Fruit fly (Drosophila melanogaster) whole organism, prepupa: ENCODE data around the gene CG16756.
A peak's percentile ranks its signal among the peaks of the same experiment; 100 is the strongest.

ENCODE experiments used
- CG11762 ChIP-seq: fragments of 200-800 bp; sonication (Bioruptor generic); optimal IDR thresholded peaks from 3 replicates; lab custom pipeline; 2016; ENCODE audit warnings: missing biosample characterization, missing genetic modification characterization; ENCODE audit not compliant: insufficient read depth
- CG1621 ChIP-seq: fragments of 200-800 bp; sonication (Bioruptor generic); optimal IDR thresholded peaks from 3 replicates; lab custom pipeline; 2018; ENCODE audit warnings: missing biosample characterization, mild to moderate bottlenecking, missing genetic modification characterization
- CG16779 ChIP-seq: fragments of 200-800 bp; sonication (Bioruptor generic); optimal IDR thresholded peaks from 3 replicates; lab custom pipeline; 2017; ENCODE audit warnings: missing biosample characterization, mild to moderate bottlenecking, missing genetic modification characterization
- CG3032 ChIP-seq: fragments of 200-800 bp; optimal IDR thresholded peaks from 2 replicates; lab custom pipeline; 2019; ENCODE audit warnings: missing biosample characterization, mild to moderate bottlenecking, missing genetic modification characterization, moderate library complexity
- CG3919 ChIP-seq: fragments of 200-800 bp; sonication (Bioruptor generic); optimal IDR thresholded peaks from 3 replicates; lab custom pipeline; 2016; ENCODE audit warnings: missing biosample characterization, missing genetic modification characterization
- CG4318 ChIP-seq: fragments of 200-800 bp; sonication (Bioruptor generic); optimal IDR thresholded peaks from 3 replicates; lab custom pipeline; 2017; ENCODE audit warnings: missing biosample characterization, mild to moderate bottlenecking, missing genetic modification characterization
- CG6792 ChIP-seq: fragments of 200-800 bp; sonication (Bioruptor generic); optimal IDR thresholded peaks from 3 replicates; lab custom pipeline; 2016; ENCODE audit warnings: missing biosample characterization, missing genetic modification characterization
- CG7368 ChIP-seq: fragments of 200-800 bp; sonication (Bioruptor generic); optimal IDR thresholded peaks from 3 replicates; lab custom pipeline; 2016; ENCODE audit warnings: missing biosample characterization, missing genetic modification characterization
- CG8119 ChIP-seq: fragments of 200-800 bp; sonication (Bioruptor generic); IDR thresholded peaks from 3 replicates; pipeline ENCODE4 v1.3.6; 2022; ENCODE audit warnings: missing biosample characterization, missing genetic modification characterization
- CG8319 ChIP-seq: fragments of 200-800 bp; sonication (Bioruptor generic); optimal IDR thresholded peaks from 3 replicates; lab custom pipeline; 2016; ENCODE audit warnings: missing biosample characterization, missing genetic modification characterization
- CG9139 ChIP-seq: fragments of 200-800 bp; sonication (Bioruptor generic); optimal IDR thresholded peaks from 3 replicates; lab custom pipeline; 2017; ENCODE audit warnings: missing biosample characterization, mild to moderate bottlenecking, missing genetic modification characterization
- Eip78C ChIP-seq: fragments of 200-800 bp; sonication (Bioruptor generic); peaks from one replicate; lab custom pipeline; 2016; ENCODE audit warnings: missing biosample characterization, missing genetic modification characterization
- Ets21C ChIP-seq: fragments of 200-800 bp; sonication (Bioruptor generic); optimal IDR thresholded peaks from 3 replicates; lab custom pipeline; 2016; ENCODE audit warnings: missing biosample characterization, missing genetic modification characterization
- Ets96B ChIP-seq: fragments of 200-800 bp; optimal IDR thresholded peaks from 2 replicates; lab custom pipeline; 2019; ENCODE audit warnings: missing biosample characterization, mild to moderate bottlenecking, missing genetic modification characterization, moderate library complexity
- Gug ChIP-seq: fragments of 200-800 bp; sonication (Bioruptor generic); IDR thresholded peaks from 2 replicates; pipeline ENCODE4 v1.3.6; 2022; ENCODE audit warnings: missing biosample characterization, missing genetic modification characterization
- Lpt ChIP-seq: fragments of 200-800 bp; sonication (Bioruptor generic); optimal IDR thresholded peaks from 3 replicates; lab custom pipeline; 2016; ENCODE audit warnings: missing biosample characterization, missing genetic modification characterization
- Met ChIP-seq: fragments of 200-800 bp; sonication (Bioruptor generic); optimal IDR thresholded peaks from 3 replicates; lab custom pipeline; 2016; ENCODE audit warnings: missing biosample characterization, missing genetic modification characterization
- Sox102F ChIP-seq: fragments of 200-800 bp; sonication (Bioruptor generic); optimal IDR thresholded peaks from 2 replicates; lab custom pipeline; 2016; ENCODE audit warnings: missing biosample characterization, mild to moderate bottlenecking, missing genetic modification characterization
- Sox14 ChIP-seq: fragments of 200-800 bp; sonication (Bioruptor generic); optimal IDR thresholded peaks from 3 replicates; lab custom pipeline; 2016; ENCODE audit warnings: missing biosample characterization, missing genetic modification characterization
- cyc ChIP-seq: fragments of 200-800 bp; sonication (Bioruptor generic); optimal IDR thresholded peaks from 3 replicates; lab custom pipeline; 2016; ENCODE audit warnings: missing biosample characterization, missing genetic modification characterization
- dsx ChIP-seq: fragments of 200-800 bp; optimal IDR thresholded peaks from 3 replicates; lab custom pipeline; 2019; ENCODE audit warnings: missing biosample characterization, mild to moderate bottlenecking, missing genetic modification characterization, moderate library complexity; ENCODE audit not compliant: poor library complexity, severe bottlenecking
- eg ChIP-seq: fragments of 200-800 bp; sonication (Bioruptor generic); IDR thresholded peaks from 3 replicates; pipeline ENCODE4 v1.3.6; 2022; ENCODE audit warnings: missing biosample characterization, missing genetic modification characterization
- fd59A ChIP-seq: fragments of 200-800 bp; sonication (Bioruptor generic); optimal IDR thresholded peaks from 2 replicates; lab custom pipeline; 2017; ENCODE audit warnings: missing biosample characterization, mild to moderate bottlenecking, missing genetic modification characterization, missing genetic modification reagents
- fkh ChIP-seq: fragments of 200-800 bp; sonication (Bioruptor generic); optimal IDR thresholded peaks from 3 replicates; lab custom pipeline; 2017; ENCODE audit warnings: missing biosample characterization, mild to moderate bottlenecking, missing genetic modification characterization, moderate library complexity
- salr ChIP-seq, 2 experiments: fragments of 200-800 bp; sonication (Bioruptor generic); optimal IDR thresholded peaks; 3 replicates each; lab custom pipeline; 2016 to 2018; ENCODE audit warnings: missing biosample characterization in 2 of 2, missing genetic modification characterization in 2 of 2, mild to moderate bottlenecking in 1 of 2
- spab ChIP-seq: fragments of 200-800 bp; sonication (Bioruptor generic); optimal IDR thresholded peaks from 2 replicates; lab custom pipeline; 2017; ENCODE audit warnings: missing biosample characterization, mild to moderate bottlenecking, missing genetic modification characterization, missing genetic modification reagents

The CG16756 gene

DNA sequence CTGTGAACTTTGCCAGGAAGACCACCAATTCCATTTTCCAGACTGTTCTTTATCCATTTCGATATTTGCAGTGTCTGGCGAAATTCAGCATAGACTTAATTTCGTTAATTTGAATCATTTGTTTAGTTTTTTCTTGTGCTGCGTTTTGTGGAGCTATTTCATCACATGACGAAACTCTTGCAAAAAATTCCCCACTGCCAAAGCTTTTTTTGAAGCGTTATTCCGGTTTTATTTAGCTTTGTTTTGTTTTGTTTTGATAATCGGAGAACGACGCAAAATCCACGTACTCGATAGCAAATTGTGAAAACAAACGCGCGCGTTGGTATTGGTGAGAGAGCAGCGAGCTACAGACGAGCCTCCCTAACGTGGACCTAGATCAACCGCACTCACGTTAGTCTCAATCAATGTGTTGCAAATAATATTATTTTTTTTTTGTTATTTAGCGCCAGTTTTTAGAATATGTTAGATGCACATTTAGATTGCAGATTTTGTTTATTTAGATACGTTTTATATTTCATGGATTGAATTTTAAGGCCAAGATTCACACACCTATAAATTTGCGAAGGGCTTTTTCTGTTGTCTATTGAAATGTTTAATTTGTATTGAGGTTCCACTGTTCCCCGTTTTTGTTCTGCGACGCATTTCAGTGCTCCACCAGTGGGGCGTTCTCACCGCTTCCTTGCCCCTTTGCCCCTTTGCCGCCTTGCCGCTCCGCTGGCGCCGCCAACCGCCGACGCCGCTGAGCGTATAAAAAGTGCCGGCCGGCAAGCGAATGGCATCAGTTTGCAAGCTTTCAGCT is 2.7 kb downstream of the CG16756 start (continued):
- TF ChIP-seq cyc (GFP tag; lab: Kevin White, UChicago), result peak; percentile 92
- TF ChIP-seq Ets21C (GFP tag; lab: Kevin White, UChicago), result peak; percentile 88
- TF ChIP-seq CG3919 (GFP tag; lab: Kevin White, UChicago), result peak; percentile 90
- TF ChIP-seq CG3032 (tag; lab: Kevin White, UChicago), result peak; percentile 80
- TF ChIP-seq Gug, result peak; percentile 76
- TF ChIP-seq CG7368 (GFP tag; lab: Kevin White, UChicago), result peak; percentile 84
- peak; percentile 60 for TF ChIP-seq fkh
- TF ChIP-seq eg (GFP tag; lab: Robert Waterston, UW), result peak; percentile 69
- peak; percentile 83 for TF ChIP-seq CG11762
- peak; percentile 90 for TF ChIP-seq CG8119
- peak; percentile 82 for TF ChIP-seq CG8319 (GFP tag; lab: Kevin White, UChicago)
- peak; percentile 92 for TF ChIP-seq Met (GFP tag; lab: Kevin White, UChicago)
- peak; percentile 65 to 85 for TF ChIP-seq salr (GFP tag; optimal IDR thresholded peaks at IDR 0.05; lab: Kevin White, UChicago)
- peak; percentile 85 for TF ChIP-seq fd59A (GFP tag; lab: Kevin White, UChicago)
- TF ChIP-seq Lpt (GFP tag; lab: Kevin White, UChicago), result peak; percentile 88
- peak; percentile 81 for TF ChIP-seq spab (GFP tag; lab: Kevin White, UChicago)
- peak; percentile 78 for TF ChIP-seq CG1621 (tag; lab: Kevin White, UChicago)
- peak; percentile 88 for TF ChIP-seq Sox102F (GFP tag; lab: Kevin White, UChicago)
- peak; percentile 79 for TF ChIP-seq Ets96B (tag; lab: Kevin White, UChicago)

DNA sequence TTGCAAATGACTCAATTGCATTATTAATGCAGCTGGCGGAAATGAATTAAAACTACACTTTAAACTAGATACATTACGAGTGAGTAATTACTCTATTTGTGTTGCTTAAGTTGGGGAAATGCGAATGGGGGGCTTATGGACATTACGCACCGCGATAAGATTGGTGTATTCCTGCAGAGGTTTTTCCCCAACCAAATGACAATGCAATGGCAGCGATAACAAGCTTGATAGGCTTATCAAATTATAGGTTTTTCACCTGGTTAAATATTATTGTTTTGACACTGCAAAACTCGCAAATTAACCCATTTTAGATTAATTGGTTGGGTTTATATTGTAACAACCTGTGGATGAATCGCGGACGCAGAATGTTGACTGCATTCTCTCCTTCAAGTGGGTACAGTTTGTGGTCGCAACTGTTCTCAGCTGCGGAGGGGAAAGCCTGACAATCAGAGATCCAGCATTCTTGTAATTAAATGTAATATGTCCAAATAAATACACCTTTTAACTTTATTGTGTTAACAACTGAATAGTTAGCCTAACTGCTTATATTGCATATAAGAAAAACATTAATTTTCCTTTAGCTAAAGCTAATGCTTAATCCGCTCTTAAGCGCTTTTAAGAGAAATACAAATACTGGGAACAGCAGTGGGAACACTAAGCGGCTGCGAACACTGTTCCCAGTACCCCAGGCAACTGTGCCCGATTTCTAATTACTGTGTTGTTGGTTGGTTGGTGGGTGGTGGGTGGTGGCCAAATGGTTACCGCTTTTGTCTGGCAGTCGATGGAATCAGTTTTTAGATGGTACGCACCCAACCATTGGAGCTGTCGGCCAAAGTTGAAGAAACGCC is 5.5 kb downstream of the CG16756 start:
- TF ChIP-seq CG6792 (GFP tag; lab: Kevin White, UChicago) (no peak), Eip78C (GFP tag; lab: Kevin White, UChicago) (peak; percentile 27)
- TF ChIP-seq, all 60 proteins: peak for 1

DNA sequence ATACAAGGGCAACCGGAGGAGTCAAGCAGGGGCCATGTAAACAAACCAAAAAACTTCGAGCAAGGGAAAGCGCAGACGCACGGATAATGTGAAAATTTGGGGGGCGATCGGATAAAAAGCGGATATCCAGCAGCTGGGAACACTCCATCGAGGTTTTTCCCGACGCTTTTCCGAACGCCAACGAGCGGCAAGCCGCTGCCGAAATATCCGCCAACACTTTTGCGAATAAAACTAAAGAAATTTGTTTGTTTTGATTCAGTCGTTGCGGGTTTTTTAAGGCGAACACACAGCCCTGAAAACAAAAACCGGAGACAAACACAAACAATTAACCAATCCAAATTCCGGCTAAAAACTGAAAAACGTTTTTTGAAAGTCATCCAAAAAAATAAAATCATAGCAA is 19.1 kb downstream of the CG16756 start, which contains the start of gene SPR:
TSS of gene SPR (plus strand) at position 253 of the 400 bp plus-strand sequence.
- no peak for TF ChIP-seq CG16779
- TF ChIP-seq fkh, result no peak
- no peak for TF ChIP-seq Sox14 (GFP tag; lab: Kevin White, UChicago)
- TF ChIP-seq CG4318 (GFP tag; lab: Kevin White, UChicago), result no peak
- TF ChIP-seq dsx (GFP tag; lab: Kevin White, UChicago), result no peak
- no peak for TF ChIP-seq CG1621 (tag; lab: Kevin White, UChicago)
- 0 out of 3 replicates have a peak, but pooled peaks have one; percentile 25 for TF ChIP-seq eg (GFP tag; lab: Robert Waterston, UW)
- no peak for TF ChIP-seq CG9139
